Worm (Caenorhabditis elegans): ENCODE data around the gene F37C12.18.

F37C12.18 gene

ce11 chrIII:7216226-7216625 lies 21.0 kb upstream of the F37C12.18 start, which contains the start of gene R151.1:
Gene R151.1, plus strand, starts transcription at chrIII:7216526.
- TF ChIP-seq nhr-43 (tag; optimal IDR thresholded peaks at IDR 0.05; ENCODE audit: poor library complexity, severe bottlenecking) (no peak), ceh-9 (tag; optimal IDR thresholded peaks at IDR 0.05) (no peak), daf-12 (tag; optimal IDR thresholded peaks at IDR 0.05) (no peak), R02D3.7 (tag; optimal IDR thresholded peaks at IDR 0.05) (no peak), nfya-1 (tag; optimal IDR thresholded peaks at IDR 0.05; ENCODE audit: insufficient read depth) (no peak), ama-1 (optimal IDR thresholded peaks at IDR 0.05) (no peak), pha-4 (tag; optimal IDR thresholded peaks at IDR 0.05) (no peak), elt-2 (tag; optimal IDR thresholded peaks at IDR 0.05) (no peak), fkh-2 (tag; optimal IDR thresholded peaks at IDR 0.05) (no peak), nhr-25 (tag; optimal IDR thresholded peaks at IDR 0.05) (no peak), eor-1 (tag; optimal IDR thresholded peaks at IDR 0.05) (no peak)

- TF ChIP-seq hmg-11 (tag; optimal IDR thresholded peaks at IDR 0.05) = no peak
- no peak for TF ChIP-seq fos-1 (tag; optimal IDR thresholded peaks at IDR 0.05)
- peak; percentile 16 for TF ChIP-seq lin-39 (tag; optimal IDR thresholded peaks at IDR 0.05)
Observed at ce11 chrIII:7215532-7215931, 20.3 kb upstream of the F37C12.18 start.

DNA sequence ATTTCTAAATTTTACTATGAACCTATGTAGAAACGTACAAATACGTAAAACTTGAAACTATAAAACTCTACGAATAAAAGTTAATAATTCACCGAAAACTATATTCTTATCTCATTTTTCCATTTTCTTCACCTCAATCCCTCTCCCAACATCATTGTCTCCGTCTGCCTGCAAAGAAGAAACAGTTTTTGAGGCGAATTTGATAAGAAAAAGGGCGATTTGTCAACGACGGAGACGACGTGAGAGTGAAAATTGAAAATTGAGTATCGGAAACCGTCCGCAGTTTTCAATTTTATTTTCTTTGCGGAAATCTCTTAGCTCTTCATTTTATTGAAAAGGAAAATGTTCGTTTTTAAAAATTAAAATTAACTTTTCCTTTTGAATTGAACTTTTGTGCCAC lies 16.8 kb upstream of the F37C12.18 start:
- peak; percentile 61 for TF ChIP-seq elt-2 (tag; optimal IDR thresholded peaks at IDR 0.05)
- TF ChIP-seq mml-1 (tag; optimal IDR thresholded peaks at IDR 0.05) = no peak
- peak; percentile 81 for TF ChIP-seq pqm-1 (tag; optimal IDR thresholded peaks at IDR 0.05)

ce11 chrIII:7210486-7210885 lies 15.3 kb upstream of the F37C12.18 start:
- TF ChIP-seq eor-1 (tag; optimal IDR thresholded peaks at IDR 0.05) = no peak
- TF ChIP-seq snpc-4 (tag; optimal IDR thresholded peaks at IDR 0.05) = no peak
- TF ChIP-seq egl-27 (tag; optimal IDR thresholded peaks at IDR 0.05) = no peak
- TF ChIP-seq elt-3 (tag; optimal IDR thresholded peaks at IDR 0.05) = no peak
- no peak for TF ChIP-seq sea-2 (GFP tag; optimal IDR thresholded peaks at IDR 0.05)
- no peak for TF ChIP-seq nhr-43 (tag; optimal IDR thresholded peaks at IDR 0.05; ENCODE audit: poor library complexity, severe bottlenecking)

- TF ChIP-seq elt-1 (tag; optimal IDR thresholded peaks at IDR 0.05) (no peak), fos-1 (tag; optimal IDR thresholded peaks at IDR 0.05) (peak; percentile 10), lsy-12 (tag; optimal IDR thresholded peaks at IDR 0.05) (no peak), aly-2 (tag; optimal IDR thresholded peaks at IDR 0.05) (no peak)
Observed at ce11 chrIII:7209721-7210120, 14.5 kb upstream of the F37C12.18 start, which contains the start of gene R151.2. Gene R151.2, plus strand, starts transcription at chrIII:7209967.

- TF ChIP-seq ceh-9 (tag; optimal IDR thresholded peaks at IDR 0.05) (no peak), pqm-1 (tag; optimal IDR thresholded peaks at IDR 0.05) (peak; percentile 67), mml-1 (tag; optimal IDR thresholded peaks at IDR 0.05) (no peak), ama-1 (optimal IDR thresholded peaks at IDR 0.05) (peak; percentile 59), nhr-77 (tag; optimal IDR thresholded peaks at IDR 0.05) (no peak), lin-39 (tag; optimal IDR thresholded peaks at IDR 0.05) (peak; percentile 73), aly-2 (tag; optimal IDR thresholded peaks at IDR 0.05) (no peak), unc-39 (tag; optimal IDR thresholded peaks at IDR 0.05) (no peak), egl-5 (tag; optimal IDR thresholded peaks at IDR 0.05) (peak; percentile 66), ceh-28 (tag; optimal IDR thresholded peaks at IDR 0.05) (peak; percentile 60), skn-1 (tag; optimal IDR thresholded peaks at IDR 0.05) (peak; percentile 77), nhr-25 (tag; optimal IDR thresholded peaks at IDR 0.05) (peak; percentile 88), lsy-12 (tag; optimal IDR thresholded peaks at IDR 0.05) (peak; percentile 90), fkh-2 (tag; optimal IDR thresholded peaks at IDR 0.05) (no peak), pha-4 (tag; optimal IDR thresholded peaks at IDR 0.05) (peak; percentile 98), tbx-2 (tag; optimal IDR thresholded peaks at IDR 0.05) (peak; percentile 37), nhr-28 (tag; optimal IDR thresholded peaks at IDR 0.05) (no peak), mdl-1 (tag; optimal IDR thresholded peaks at IDR 0.05) (no peak), ztf-4 (tag; optimal IDR thresholded peaks at IDR 0.05) (peak; percentile 13), jun-1 (tag; optimal IDR thresholded peaks at IDR 0.05) (peak; percentile 35), elt-1 (tag; optimal IDR thresholded peaks at IDR 0.05) (peak; percentile 18), nfya-1 (tag; optimal IDR thresholded peaks at IDR 0.05; ENCODE audit: insufficient read depth) (peak; percentile 98), nhr-76 (tag; optimal IDR thresholded peaks at IDR 0.05) (peak; percentile 1), ztf-11 (tag; optimal IDR thresholded peaks at IDR 0.05) (no peak), elt-2 (tag; optimal IDR thresholded peaks at IDR 0.05) (peak; percentile 66), snpc-4 (tag; optimal IDR thresholded peaks at IDR 0.05) (peak; percentile 48), unc-62 (GFP tag; optimal IDR thresholded peaks at IDR 0.05) (no peak), zag-1 (tag; optimal IDR thresholded peaks at IDR 0.05) (no peak), sea-2 (GFP tag; optimal IDR thresholded peaks at IDR 0.05) (no peak), ceh-82 (tag; optimal IDR thresholded peaks at IDR 0.05) (no peak), nhr-23 (tag; optimal IDR thresholded peaks at IDR 0.05) (peak; percentile 98), eor-1 (tag; optimal IDR thresholded peaks at IDR 0.05) (no peak), lin-15B (tag; optimal IDR thresholded peaks at IDR 0.05) (peak; percentile 93)
Observed at ce11 chrIII:7207903-7208497, 12.8 kb upstream of the F37C12.18 start, which contains the start of gene rpl-6. Gene rpl-6, plus strand, starts transcription at chrIII:7208447.

Data from whole organism, L3 larva.